Worm (Caenorhabditis elegans) whole organism, L4/young adult: ENCODE measurements around the gene rde-12.

ENCODE experiments used
- dao-5 ChIP-seq: sonication (generic microtip); optimal IDR thresholded peaks from 2 replicates; lab custom pipeline; 2016; ENCODE audit warnings: missing genotype, missing genetic modification characterization, moderate library complexity, missing compliant biosample characterization
- him-1 ChIP-seq: sonication (generic microtip); optimal IDR thresholded peaks from 2 replicates; lab custom pipeline; 2016; ENCODE audit warnings: missing genotype, missing genetic modification reagents, missing genetic modification characterization, missing compliant biosample characterization

ce11 chrV:13657291-13657690 lies 7.9 kb upstream of the rde-12 start:
- TF ChIP-seq him-1: no peak
- no peak for TF ChIP-seq dao-5 (tag; lab: Kevin White, UChicago)
